Worm (Caenorhabditis elegans): ENCODE data around the gene clec-5.
A peak's percentile ranks its signal among the peaks of the same experiment; 100 is the strongest.

The clec-5 gene

DNA sequence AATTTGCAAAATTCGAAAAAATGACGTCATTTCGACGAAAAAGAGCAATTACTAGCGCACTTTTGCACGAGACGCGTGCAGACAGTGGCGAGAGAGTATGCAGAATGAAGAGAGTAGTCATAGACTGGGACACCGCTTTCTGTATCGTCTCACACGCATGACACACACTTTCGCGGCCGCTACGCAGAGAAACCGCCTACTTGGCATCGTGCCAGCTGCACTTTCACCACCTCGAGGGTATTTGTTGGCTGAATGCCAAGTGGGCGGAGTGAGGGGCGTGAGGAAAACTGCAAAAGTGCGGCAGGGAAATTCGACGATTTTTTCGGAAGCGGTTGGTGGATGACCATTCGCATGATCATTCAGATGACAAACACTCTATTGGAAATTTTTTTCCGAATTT is 16.3 kb upstream of the clec-5 start (continued):
- TF ChIP-seq C34F6.9 (tag; optimal IDR thresholded peaks at IDR 0.05) = peak; percentile 99
- TF ChIP-seq lsy-2 (tag; optimal IDR thresholded peaks at IDR 0.05) = peak; percentile 94 to 97
- TF ChIP-seq nhr-21 (tag; optimal IDR thresholded peaks at IDR 0.05) = peak; percentile 99
- peak; percentile 99 for TF ChIP-seq lin-11 (tag; optimal IDR thresholded peaks at IDR 0.05)
- no peak for TF ChIP-seq aly-2 (tag; optimal IDR thresholded peaks at IDR 0.05)
- peak; percentile 94 to 99 for TF ChIP-seq mdl-1 (tag; optimal IDR thresholded peaks at IDR 0.05)
- peak; percentile 99 for TF ChIP-seq nhr-25 (tag; optimal IDR thresholded peaks at IDR 0.05)
- TF ChIP-seq Y55F3AM.14 (GFP tag; optimal IDR thresholded peaks at IDR 0.05) = peak; percentile 99
- TF ChIP-seq nhr-129 (tag; optimal IDR thresholded peaks at IDR 0.05) = peak; percentile 99
- peak; percentile 99 for TF ChIP-seq unc-55 (GFP tag; optimal IDR thresholded peaks at IDR 0.05)
- TF ChIP-seq lin-13 (GFP tag; optimal IDR thresholded peaks at IDR 0.05) = peak; percentile 98
- TF ChIP-seq peb-1 (tag; optimal IDR thresholded peaks at IDR 0.05) = peak; percentile 41
- TF ChIP-seq snpc-4 (tag; optimal IDR thresholded peaks at IDR 0.05) = peak; percentile 89

DNA sequence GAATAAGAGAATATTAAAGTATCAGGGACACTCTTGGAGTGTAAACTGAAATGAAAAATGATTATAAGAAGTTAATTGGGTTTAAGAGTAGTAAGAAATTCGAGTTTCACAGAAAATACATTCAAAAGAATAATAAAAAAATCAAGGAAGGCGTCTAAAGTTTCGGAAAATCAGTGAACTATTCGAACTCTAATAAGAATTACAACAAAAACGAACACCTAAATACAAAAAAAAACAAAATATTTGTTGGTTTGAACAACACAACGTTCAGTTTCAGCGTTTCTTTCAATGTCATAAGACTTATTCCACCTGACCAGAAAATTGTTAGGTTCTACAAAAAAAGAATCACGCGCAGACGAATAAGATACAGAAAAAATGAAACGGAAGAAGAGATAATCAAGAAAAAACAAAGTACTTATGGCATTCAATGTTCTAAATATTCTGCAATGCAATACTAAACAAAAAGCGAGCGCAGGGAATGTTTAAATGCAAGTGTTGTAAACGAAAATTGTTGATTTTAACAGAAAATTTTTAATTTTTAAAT is 15.7 kb upstream of the clec-5 start, which contains the start of gene nhl-2:
nhl-2 (minus strand) TSS at position 51 of the 544 bp plus-strand sequence.
- TF ChIP-seq Y55F3AM.14 (GFP tag; optimal IDR thresholded peaks at IDR 0.05) = no peak
- TF ChIP-seq lin-39 (tag; optimal IDR thresholded peaks at IDR 0.05) = no peak
- TF ChIP-seq mab-5 (tag; optimal IDR thresholded peaks at IDR 0.05) = no peak
- TF ChIP-seq dmd-4 (tag; optimal IDR thresholded peaks at IDR 0.05) = no peak
- TF ChIP-seq ztf-4 (tag; optimal IDR thresholded peaks at IDR 0.05) = no peak
- TF ChIP-seq mbf-1 (tag; optimal IDR thresholded peaks at IDR 0.05) = no peak
- no peak for TF ChIP-seq mdl-1 (tag; optimal IDR thresholded peaks at IDR 0.05)
- TF ChIP-seq R02D3.7 (tag; optimal IDR thresholded peaks at IDR 0.05) = no peak
- TF ChIP-seq elt-3 (tag; optimal IDR thresholded peaks at IDR 0.05) = no peak
- TF ChIP-seq C34F6.9 (tag; optimal IDR thresholded peaks at IDR 0.05) = no peak
- TF ChIP-seq lsy-2 (tag; optimal IDR thresholded peaks at IDR 0.05) = no peak
- no peak for TF ChIP-seq nhr-6 (tag; optimal IDR thresholded peaks at IDR 0.05)
- TF ChIP-seq sem-4 (tag; optimal IDR thresholded peaks at IDR 0.05) = no peak
- TF ChIP-seq snpc-4 (tag; optimal IDR thresholded peaks at IDR 0.05) = no peak
- no peak for TF ChIP-seq gmeb-1 (tag; optimal IDR thresholded peaks at IDR 0.05)
- TF ChIP-seq blmp-1 (tag; optimal IDR thresholded peaks at IDR 0.05; ENCODE audit: insufficient read depth) = no peak
- no peak for TF ChIP-seq ama-1 (optimal IDR thresholded peaks at IDR 0.05)

DNA sequence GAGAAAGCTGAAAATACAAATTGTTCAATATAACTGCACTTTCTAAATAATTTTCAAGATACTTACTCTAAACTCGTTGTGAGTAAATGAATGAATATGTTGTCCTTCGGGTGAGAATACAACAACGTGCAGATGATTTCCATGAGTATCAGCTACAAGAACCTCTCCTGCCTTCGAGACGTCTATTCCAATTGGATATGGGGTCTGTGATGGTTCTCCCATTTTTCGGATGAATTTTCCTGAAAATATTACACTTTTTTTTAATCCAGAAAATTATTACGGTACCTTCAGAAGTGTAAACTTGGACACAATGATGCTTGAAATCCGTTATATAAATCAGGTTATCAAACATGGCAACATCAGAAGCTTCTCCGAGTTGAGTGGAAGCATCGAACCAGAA is 11.9 kb upstream of the clec-5 start:
- TF ChIP-seq fos-1 (tag; optimal IDR thresholded peaks at IDR 0.05) = no peak
- no peak for TF ChIP-seq ztf-1 (GFP tag; conservative IDR thresholded peaks at IDR 0.05)
- TF ChIP-seq unc-62 (GFP tag; optimal IDR thresholded peaks at IDR 0.05) = no peak
- no peak for TF ChIP-seq ceh-16 (tag; optimal IDR thresholded peaks at IDR 0.05)
- TF ChIP-seq alr-1 (tag; optimal IDR thresholded peaks at IDR 0.05) = no peak

DNA sequence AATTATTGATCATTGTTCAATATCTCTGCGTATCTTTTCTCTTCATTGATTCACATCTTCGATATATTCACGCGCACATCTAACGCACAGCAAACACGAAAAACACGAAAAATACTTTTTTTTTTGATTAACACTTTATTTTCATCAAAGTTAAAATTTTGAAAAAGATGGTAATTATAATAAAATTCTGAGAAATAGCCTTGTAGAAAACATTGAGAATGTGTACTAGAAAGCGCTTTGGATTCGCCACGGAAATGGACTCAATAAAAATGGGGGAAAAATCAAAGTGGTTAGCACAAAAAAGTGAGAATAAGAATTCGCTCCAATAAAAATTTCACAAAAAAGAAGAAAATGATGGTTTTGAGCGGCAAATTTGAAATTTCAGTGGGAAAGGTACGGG is 10.1 kb upstream of the clec-5 start, which contains the start of gene F26F4.6:
F26F4.6 (minus strand) TSS at position 101 of the 400 bp plus-strand sequence.
- no peak for TF ChIP-seq nhr-10 (tag; optimal IDR thresholded peaks at IDR 0.05)
- TF ChIP-seq fos-1 (tag; optimal IDR thresholded peaks at IDR 0.05) = no peak
- no peak for TF ChIP-seq unc-39 (tag; optimal IDR thresholded peaks at IDR 0.05)
- no peak for TF ChIP-seq zag-1 (tag; optimal IDR thresholded peaks at IDR 0.05)
- no peak for TF ChIP-seq unc-62 (GFP tag; optimal IDR thresholded peaks at IDR 0.05)
- no peak for TF ChIP-seq ztf-11 (tag; optimal IDR thresholded peaks at IDR 0.05)
- TF ChIP-seq skn-1 (tag; optimal IDR thresholded peaks at IDR 0.05) = no peak
- no peak for TF ChIP-seq ama-1 (optimal IDR thresholded peaks at IDR 0.05)
- TF ChIP-seq egl-27 (tag; optimal IDR thresholded peaks at IDR 0.05) = no peak
- no peak for TF ChIP-seq nhr-77 (tag; optimal IDR thresholded peaks at IDR 0.05)
- no peak for TF ChIP-seq elt-1 (tag; optimal IDR thresholded peaks at IDR 0.05)
- TF ChIP-seq crh-2 (tag; optimal IDR thresholded peaks at IDR 0.05) = no peak
- TF ChIP-seq lin-13 (GFP tag; optimal IDR thresholded peaks at IDR 0.05) = no peak
- no peak for TF ChIP-seq sem-4 (tag; optimal IDR thresholded peaks at IDR 0.05)
- TF ChIP-seq ztf-4 (tag; optimal IDR thresholded peaks at IDR 0.05) = no peak
